Fruit fly (Drosophila melanogaster) whole organism, embryonic: ENCODE results near the gene CG33281.
A peak's percentile ranks its signal among the peaks of the same experiment; 100 is the strongest.

ENCODE experiments used
- Aef1 ChIP-seq: fragments of 200-800 bp; sonication (Bioruptor generic); IDR thresholded peaks from 3 replicates; pipeline ENCODE4 v1.3.6; 2022; ENCODE audit warnings: missing biosample characterization, missing genetic modification characterization
- CG10959 ChIP-seq: fragments of 200-800 bp; sonication (Bioruptor generic); IDR thresholded peaks from 2 replicates; pipeline ENCODE4 v1.3.6; 2022; ENCODE audit warnings: missing biosample characterization, missing genetic modification characterization
- CG11695 ChIP-seq: fragments of 200-800 bp; sonication (Bioruptor generic); IDR thresholded peaks from 3 replicates; pipeline ENCODE4 v1.3.6; 2022; ENCODE audit warnings: missing biosample characterization, missing genetic modification characterization
- CG13624 ChIP-seq: fragments of 200-800 bp; sonication (Bioruptor generic); optimal IDR thresholded peaks from 2 replicates; lab custom pipeline; 2016; ENCODE audit warnings: missing biosample characterization, missing genetic modification characterization
- CG14014 ChIP-seq: fragments of 200-800 bp; sonication (Bioruptor generic); IDR thresholded peaks from 2 replicates; pipeline ENCODE4 v1.3.6; 2022; ENCODE audit warnings: missing biosample characterization, missing genetic modification characterization
- CG14050 ChIP-seq: fragments of 200-800 bp; sonication (Bioruptor generic); IDR thresholded peaks from 3 replicates; pipeline ENCODE4 v1.3.6; 2022; ENCODE audit warnings: missing biosample characterization, missing genetic modification characterization
- CG17328 ChIP-seq: fragments of 200-800 bp; sonication (Bioruptor generic); IDR thresholded peaks from 2 replicates; pipeline ENCODE4 v1.3.6; 2022; ENCODE audit warnings: missing biosample characterization, missing genetic modification characterization
- CG17802 ChIP-seq: fragments of 200-800 bp; sonication (Bioruptor generic); optimal IDR thresholded peaks from 2 replicates; lab custom pipeline; 2018; ENCODE audit warnings: missing biosample characterization, mild to moderate bottlenecking, missing genetic modification characterization, moderate library complexity
- CG2202 ChIP-seq: fragments of 200-800 bp; sonication (Bioruptor generic); optimal IDR thresholded peaks from 2 replicates; lab custom pipeline; 2018; ENCODE audit warnings: missing biosample characterization, mild to moderate bottlenecking, missing genetic modification characterization
- CG2889 ChIP-seq: fragments of 200-800 bp; sonication (Bioruptor generic); IDR thresholded peaks from 3 replicates; pipeline ENCODE4 v1.3.6; 2022; ENCODE audit warnings: missing biosample characterization, missing genetic modification characterization
- CG34376 ChIP-seq: fragments of 200-800 bp; sonication (Bioruptor generic); optimal IDR thresholded peaks from 2 replicates; lab custom pipeline; 2018; ENCODE audit warnings: missing biosample characterization, mild to moderate bottlenecking, missing genetic modification characterization
- CG43689 ChIP-seq: fragments of 200-800 bp; sonication (Bioruptor generic); IDR thresholded peaks from 2 replicates; pipeline ENCODE4 v1.3.6; 2022; ENCODE audit warnings: missing biosample characterization, missing genetic modification characterization
- CG6175 ChIP-seq: fragments of 200-800 bp; sonication (Bioruptor generic); IDR thresholded peaks from 3 replicates; pipeline ENCODE4 v1.3.6; 2022; ENCODE audit warnings: missing biosample characterization, missing genetic modification characterization
- CG6272 ChIP-seq: fragments of 200-800 bp; sonication (Bioruptor generic); IDR thresholded peaks from 2 replicates; pipeline ENCODE4 v1.3.6; 2022; ENCODE audit warnings: missing biosample characterization, missing genetic modification characterization
- CG7963 ChIP-seq: fragments of 200-800 bp; sonication (Bioruptor generic); IDR thresholded peaks from 3 replicates; pipeline ENCODE4 v1.3.6; 2022; ENCODE audit warnings: missing biosample characterization, missing genetic modification characterization; ENCODE audit not compliant: partially characterized antibody
- Chrac-16 ChIP-seq: fragments of 200-800 bp; sonication (Bioruptor generic); optimal IDR thresholded peaks from 3 replicates; lab custom pipeline; 2016; ENCODE audit warnings: missing biosample characterization, missing genetic modification characterization
- D ChIP-seq, 2 experiments: fragments of 200-800 bp in 1 of 2; fragments of >200 bp in 1 of 2; sonication (Bioruptor generic) in 1 of 2; optimal IDR thresholded peaks; 2 replicates in 1 of 2; 3 replicates in 1 of 2; lab custom pipeline; 2017; ENCODE audit warnings: mild to moderate bottlenecking in 1 of 2, missing biosample characterization in 1 of 2, missing genetic modification characterization in 1 of 2, missing genetic modification reagents in 1 of 2
- Deaf1 ChIP-seq: fragments of 200-800 bp; optimal IDR thresholded peaks from 3 replicates; lab custom pipeline; 2019; ENCODE audit warnings: missing biosample characterization, mild to moderate bottlenecking, missing genetic modification characterization, moderate library complexity
- Drgx ChIP-seq: fragments of 200-800 bp; sonication (Bioruptor generic); IDR thresholded peaks from 2 replicates; pipeline ENCODE4 v1.3.6; 2022; ENCODE audit warnings: missing biosample characterization, missing genetic modification characterization
- Eip74EF ChIP-seq, 2 experiments: fragments of 200-800 bp in 1 of 2; fragments of >200 bp in 1 of 2; sonication (Bioruptor generic) in 1 of 2; optimal IDR thresholded peaks; 2 replicates each; lab custom pipeline; 2017 to 2019; ENCODE audit warnings: missing biosample characterization in 2 of 2, missing genetic modification characterization in 2 of 2, mild to moderate bottlenecking in 1 of 2, moderate library complexity in 1 of 2
- Ets65A ChIP-seq: fragments of 200-800 bp; sonication (Bioruptor generic); peaks from one replicate; lab custom pipeline; 2016; ENCODE audit warnings: missing biosample characterization, missing genetic modification characterization
- HLH4C ChIP-seq: fragments of 200-800 bp; sonication (Bioruptor generic); IDR thresholded peaks from 3 replicates; pipeline ENCODE4 v1.3.6; 2022; ENCODE audit warnings: missing biosample characterization, missing genetic modification characterization; ENCODE audit not compliant: partially characterized antibody
- Jarid2 ChIP-seq: fragments of 200-800 bp; sonication (Bioruptor generic); optimal IDR thresholded peaks from 3 replicates; lab custom pipeline; 2017; ENCODE audit warnings: mild to moderate bottlenecking, missing biosample characterization, missing genetic modification reagents, missing genetic modification characterization
- Lhr ChIP-seq: fragments of 200-800 bp; sonication (Bioruptor generic); optimal IDR thresholded peaks from 3 replicates; lab custom pipeline; 2017; ENCODE audit warnings: mild to moderate bottlenecking, missing biosample characterization, missing genetic modification reagents, missing genetic modification characterization
- Nf-YC ChIP-seq: fragments of 200-800 bp; optimal IDR thresholded peaks from 3 replicates; lab custom pipeline; 2019; ENCODE audit warnings: missing biosample characterization, mild to moderate bottlenecking, missing genetic modification characterization, moderate library complexity
- NfI ChIP-seq: fragments of 200-800 bp; sonication (Bioruptor generic); optimal IDR thresholded peaks from 3 replicates; lab custom pipeline; 2018; ENCODE audit warnings: missing biosample characterization, mild to moderate bottlenecking, missing genetic modification characterization, moderate library complexity
- Oli ChIP-seq: fragments of 200-800 bp; sonication (Bioruptor generic); optimal IDR thresholded peaks from 2 replicates; lab custom pipeline; 2018; ENCODE audit warnings: missing biosample characterization, mild to moderate bottlenecking, missing genetic modification characterization, moderate library complexity
- Pdp1 ChIP-seq, 2 experiments: fragments of 200-800 bp; sonication (Bioruptor generic); optimal IDR thresholded peaks; 3 replicates each; lab custom pipeline; 2016; ENCODE audit warnings: missing biosample characterization in 2 of 2, missing genetic modification characterization in 2 of 2, mild to moderate bottlenecking in 1 of 2, moderate library complexity in 1 of 2
- Rfx ChIP-seq: fragments of 200-800 bp; sonication (Bioruptor generic); IDR thresholded peaks from 2 replicates; pipeline ENCODE4 v1.3.6; 2022; ENCODE audit warnings: missing biosample characterization, missing genetic modification characterization
- Sox100B ChIP-seq: fragments of 200-800 bp; sonication (Bioruptor generic); optimal IDR thresholded peaks from 3 replicates; lab custom pipeline; 2018; ENCODE audit warnings: missing biosample characterization, mild to moderate bottlenecking, missing genetic modification characterization
- Sox102F ChIP-seq: fragments of 200-800 bp; sonication (Bioruptor generic); optimal IDR thresholded peaks from 2 replicates; lab custom pipeline; 2018; ENCODE audit warnings: missing biosample characterization, mild to moderate bottlenecking, missing genetic modification characterization, moderate library complexity
- Tbp ChIP-seq: fragments of >200 bp; optimal IDR thresholded peaks from 2 replicates; lab custom pipeline; 2018; ENCODE audit warnings: missing biosample characterization, missing genetic modification characterization
- al ChIP-seq: fragments of 200-800 bp; sonication (Bioruptor generic); IDR thresholded peaks from 2 replicates; pipeline ENCODE4 v1.3.6; 2022; ENCODE audit warnings: missing biosample characterization, missing genetic modification characterization
- ato ChIP-seq: fragments of 200-800 bp; sonication (Bioruptor generic); IDR thresholded peaks from 2 replicates; pipeline ENCODE4 v1.3.6; 2022; ENCODE audit warnings: missing biosample characterization, missing genetic modification characterization; ENCODE audit not compliant: partially characterized antibody
- chm ChIP-seq: fragments of 200-800 bp; sonication (Bioruptor generic); IDR thresholded peaks from 2 replicates; pipeline ENCODE4 v1.3.6; 2022; ENCODE audit warnings: missing biosample characterization, missing genetic modification characterization
- en ChIP-seq: fragments of 200-800 bp; sonication (Bioruptor generic); optimal IDR thresholded peaks from 2 replicates; lab custom pipeline; 2016; ENCODE audit warnings: missing biosample characterization, missing genetic modification characterization
- ftz-f1 ChIP-seq: fragments of 200-800 bp; sonication (Bioruptor generic); optimal IDR thresholded peaks from 2 replicates; lab custom pipeline; 2016; ENCODE audit warnings: missing biosample characterization, missing genetic modification characterization
- lab ChIP-seq: fragments of 200-800 bp; sonication (Bioruptor generic); optimal IDR thresholded peaks from 3 replicates; lab custom pipeline; 2017; ENCODE audit warnings: missing biosample characterization, missing genetic modification characterization, mild to moderate bottlenecking, moderate library complexity, missing genetic modification reagents
- lov ChIP-seq, 2 experiments: fragments of 200-800 bp in 1 of 2; fragments of >200 bp in 1 of 2; sonication (Bioruptor generic) in 1 of 2; IDR thresholded peaks in 1 of 2; optimal IDR thresholded peaks in 1 of 2; 2 replicates in 1 of 2; 3 replicates in 1 of 2; pipeline versions ENCODE4 v1.3.6 to Lab custom; 2017 to 2022; ENCODE audit warnings: missing biosample characterization in 1 of 2, missing genetic modification characterization in 1 of 2
- nau ChIP-seq: fragments of 200-800 bp; sonication (Bioruptor generic); optimal IDR thresholded peaks from 3 replicates; lab custom pipeline; 2017; ENCODE audit warnings: missing biosample characterization, mild to moderate bottlenecking, missing genetic modification characterization, missing genetic modification reagents
- pho ChIP-seq: fragments of 200-800 bp; sonication (Bioruptor generic); optimal IDR thresholded peaks from 2 replicates; lab custom pipeline; 2016; ENCODE audit warnings: missing biosample characterization, missing genetic modification characterization
- repo ChIP-seq: fragments of 200-800 bp; sonication (Bioruptor generic); optimal IDR thresholded peaks from 2 replicates; lab custom pipeline; 2016; ENCODE audit warnings: missing biosample characterization, missing genetic modification characterization
- scrt ChIP-seq: fragments of 200-800 bp; sonication (Bioruptor generic); optimal IDR thresholded peaks from 2 replicates; lab custom pipeline; 2018; ENCODE audit warnings: missing biosample characterization, mild to moderate bottlenecking, missing genetic modification characterization, moderate library complexity
- shn ChIP-seq: fragments of 200-800 bp; sonication (Bioruptor generic); optimal IDR thresholded peaks from 3 replicates; lab custom pipeline; 2016; ENCODE audit warnings: missing biosample characterization, missing genetic modification characterization
- sr ChIP-seq: fragments of 200-800 bp; sonication (Bioruptor generic); IDR thresholded peaks from 3 replicates; pipeline ENCODE4 v1.3.6; 2022; ENCODE audit warnings: missing biosample characterization, missing genetic modification characterization
- tap ChIP-seq: fragments of 200-800 bp; optimal IDR thresholded peaks from 3 replicates; lab custom pipeline; 2019; ENCODE audit warnings: missing biosample characterization, mild to moderate bottlenecking, missing genetic modification characterization, moderate library complexity
- wdn ChIP-seq: fragments of 200-800 bp; sonication (Bioruptor generic); IDR thresholded peaks from 2 replicates; pipeline ENCODE4 v1.3.6; 2022; ENCODE audit warnings: missing biosample characterization, missing genetic modification characterization

The CG33281 gene

dm6 chr2L:3303893-3304292 lies 20.1 kb upstream of the CG33281 start, which contains the start of gene CG3277:
CG3277 (plus strand) TSS chr2L:3304100.
- no peak for TF ChIP-seq wdn
- no peak for TF ChIP-seq CG2889 (GFP tag; lab: Robert Waterston, UW)
- no peak for TF ChIP-seq CG17328 (GFP tag; lab: Robert Waterston, UW)
- no peak for TF ChIP-seq Lhr (GFP tag; lab: Kevin White, UChicago)
- no peak for TF ChIP-seq nau (GFP tag; lab: Kevin White, UChicago)
- no peak for TF ChIP-seq CG34376
- no peak for TF ChIP-seq ftz-f1 (GFP tag; lab: Kevin White, UChicago)
- TF ChIP-seq Rfx: no peak
- peak; percentile 0 for TF ChIP-seq Jarid2 (GFP tag; lab: Kevin White, UChicago)
- TF ChIP-seq CG6175 (GFP tag; lab: Robert Waterston, UW): no peak
- TF ChIP-seq CG13624: no peak
- TF ChIP-seq chm (GFP tag; lab: Robert Waterston, UW): peak; percentile 13; the same call in 1 of the 2 replicates
- no peak for TF ChIP-seq Ets65A (GFP tag; lab: Kevin White, UChicago)
- TF ChIP-seq Oli: no peak
- TF ChIP-seq CG7963 (GFP tag; lab: Robert Waterston, UW): no peak
- no peak for TF ChIP-seq CG14014
- no peak for TF ChIP-seq al
- TF ChIP-seq lab (GFP tag; lab: Kevin White, UChicago): peak; percentile 19
- no peak for TF ChIP-seq CG2202 (tag; lab: Kevin White, UChicago)
- no peak for TF ChIP-seq HLH4C (GFP tag; lab: Robert Waterston, UW)
- TF ChIP-seq Sox102F (GFP tag; lab: Kevin White, UChicago): no peak
- no peak for TF ChIP-seq shn (GFP tag; lab: Kevin White, UChicago)
- TF ChIP-seq Sox100B (GFP tag; lab: Kevin White, UChicago): no peak
- no peak for TF ChIP-seq CG6272 (GFP tag; lab: Robert Waterston, UW)
- peak in 1 of 2 experiments; percentile 32 for TF ChIP-seq Pdp1 (GFP tag; optimal IDR thresholded peaks at IDR 0.05; lab: Kevin White, UChicago)
- no peak for TF ChIP-seq CG43689
- no peak for TF ChIP-seq Tbp
- no peak for TF ChIP-seq en
- TF ChIP-seq Drgx: no peak
- no peak for TF ChIP-seq Aef1 (GFP tag; lab: Robert Waterston, UW)
- no peak for TF ChIP-seq NfI (GFP tag; lab: Kevin White, UChicago)
- TF ChIP-seq CG14050 (GFP tag; lab: Robert Waterston, UW): no peak
- TF ChIP-seq CG17802 (tag; lab: Kevin White, UChicago): no peak
- TF ChIP-seq Eip74EF (GFP tag; optimal IDR thresholded peaks at IDR 0.05; lab: Kevin White, UChicago): no peak
- no peak for TF ChIP-seq CG10959 (GFP tag; lab: Robert Waterston, UW)
- peak; percentile 42 for TF ChIP-seq scrt (GFP tag; lab: Kevin White, UChicago)
- no peak for TF ChIP-seq pho (GFP tag; lab: Kevin White, UChicago)
- peak; percentile 57 for TF ChIP-seq Deaf1 (tag; lab: Kevin White, UChicago)
- TF ChIP-seq Nf-YC (tag; lab: Kevin White, UChicago): no peak
- TF ChIP-seq repo (GFP tag; lab: Kevin White, UChicago): no peak
- no peak for TF ChIP-seq ato
- TF ChIP-seq tap (tag; lab: Kevin White, UChicago): no peak
- 0 out of 3 replicates have a peak, but pooled peaks have one; percentile 11 for TF ChIP-seq CG11695 (GFP tag; lab: Robert Waterston, UW)
- TF ChIP-seq sr (GFP tag; lab: Robert Waterston, UW): peak; percentile 7; the same call in 1 of the 3 replicates
- TF ChIP-seq Chrac-16 (GFP tag; lab: Kevin White, UChicago): no peak
- TF ChIP-seq lov (optimal IDR thresholded peaks at IDR 0.05; lab: Kevin White, UChicago): no peak
- no peak for TF ChIP-seq lov (GFP tag; IDR thresholded peaks at IDR 0.05; lab: Robert Waterston, UW)
- no peak for TF ChIP-seq D (optimal IDR thresholded peaks at IDR 0.05; lab: Kevin White, UChicago)
- no peak for TF ChIP-seq D (GFP tag; optimal IDR thresholded peaks at IDR 0.05; lab: Kevin White, UChicago)
